Worm (Caenorhabditis elegans): ENCODE measurements around the gene dpy-31.
A peak's percentile ranks its signal among the peaks of the same experiment; 100 is the strongest.

dpy-31 gene

DNA sequence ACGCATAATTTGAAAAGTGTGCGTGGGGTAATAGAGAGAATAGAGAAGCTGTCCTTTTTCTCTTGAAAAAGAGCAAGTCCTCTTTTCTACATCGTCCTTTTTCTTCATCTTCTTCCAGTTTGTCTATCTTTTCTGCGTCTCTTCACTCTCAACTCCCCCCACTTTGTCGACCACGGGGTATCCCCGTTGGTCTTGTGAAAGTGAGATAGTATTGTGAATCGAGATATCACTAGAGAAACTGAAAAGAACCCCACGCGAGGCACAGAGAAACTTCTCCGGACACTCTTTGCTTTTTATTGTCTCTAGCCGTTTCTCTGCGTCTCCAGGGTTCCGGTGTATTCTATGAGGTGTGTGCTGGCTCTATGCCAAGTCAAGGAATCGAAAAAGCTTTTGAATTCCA, 46.4 kb upstream of the dpy-31 start (continued):
- peak; percentile 97 for TF ChIP-seq snu-23 (GFP tag; optimal IDR thresholded peaks at IDR 0.05)
- TF ChIP-seq nhr-19 (GFP tag; conservative IDR thresholded peaks at IDR 0.05), result peak; percentile 93
- TF ChIP-seq F16B12.6 (tag; optimal IDR thresholded peaks at IDR 0.05), result no peak
- no peak for TF ChIP-seq C34B4.2 (tag; optimal IDR thresholded peaks at IDR 0.05)
- peak; percentile 51 for TF ChIP-seq pqm-1 (tag; optimal IDR thresholded peaks at IDR 0.05)

DNA sequence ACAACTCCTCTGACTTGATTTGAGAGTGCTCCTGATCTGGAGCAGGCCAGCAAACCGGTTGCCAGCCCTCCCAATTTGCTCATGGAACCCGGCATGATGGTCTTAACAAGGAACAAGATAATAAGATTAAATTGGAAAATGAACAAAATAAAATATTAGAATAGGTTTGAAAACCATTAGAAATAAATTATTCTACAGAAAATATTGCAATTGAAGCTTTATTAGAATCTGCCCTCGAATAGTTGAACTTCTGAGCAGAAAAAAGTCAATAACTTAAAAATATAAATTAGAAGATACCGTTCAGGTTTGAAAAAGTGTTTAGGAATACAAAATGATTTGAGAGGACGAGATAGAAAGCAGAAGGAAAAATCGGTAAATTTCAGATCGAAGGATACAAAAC, 43.3 kb upstream of the dpy-31 start, which contains the start of gene nuo-4:
Gene nuo-4 (minus strand): TSS at position 101 of the 400 bp plus-strand sequence.
- TF ChIP-seq nhr-47 (tag; optimal IDR thresholded peaks at IDR 0.05) (no peak), nhr-85 (tag) (no peak), F16B12.6 (tag; optimal IDR thresholded peaks at IDR 0.05) (no peak), elt-2 (tag; optimal IDR thresholded peaks at IDR 0.05) (no peak), C16A3.4 (tag; optimal IDR thresholded peaks at IDR 0.05) (no peak), ztf-11 (tag; optimal IDR thresholded peaks at IDR 0.05) (no peak)

DNA sequence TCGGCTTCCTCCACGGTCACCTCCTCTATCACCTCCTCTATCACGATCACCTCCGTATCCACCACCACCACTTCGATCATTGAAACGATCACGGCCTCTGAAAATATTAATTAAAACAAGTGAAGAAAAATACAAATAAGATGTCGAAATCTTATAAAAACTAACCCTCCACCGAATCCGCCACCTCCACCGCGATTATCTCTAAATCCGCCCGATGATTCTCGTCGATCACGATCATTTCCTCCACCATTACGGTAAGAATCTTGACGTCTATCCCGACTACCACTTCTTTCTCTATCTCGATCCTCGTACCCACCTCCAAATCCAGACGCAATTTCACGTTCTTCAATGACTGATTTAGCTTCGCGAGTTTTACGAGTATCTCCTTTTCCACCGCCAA, 42.8 kb upstream of the dpy-31 start:
- TF ChIP-seq nhr-12 (tag; optimal IDR thresholded peaks at IDR 0.05) (no peak), isw-1 (GFP tag; IDR thresholded peaks at IDR 0.05) (no peak), nhr-77 (tag; optimal IDR thresholded peaks at IDR 0.05) (no peak), ztf-4 (tag; optimal IDR thresholded peaks at IDR 0.05) (no peak), dpl-1 (GFP tag; optimal IDR thresholded peaks at IDR 0.05) (no peak), grh-1 (GFP tag; IDR thresholded peaks at IDR 0.05) (no peak), hlh-4 (tag; optimal IDR thresholded peaks at IDR 0.05) (no peak), egl-27 (tag; optimal IDR thresholded peaks at IDR 0.05) (no peak)

DNA sequence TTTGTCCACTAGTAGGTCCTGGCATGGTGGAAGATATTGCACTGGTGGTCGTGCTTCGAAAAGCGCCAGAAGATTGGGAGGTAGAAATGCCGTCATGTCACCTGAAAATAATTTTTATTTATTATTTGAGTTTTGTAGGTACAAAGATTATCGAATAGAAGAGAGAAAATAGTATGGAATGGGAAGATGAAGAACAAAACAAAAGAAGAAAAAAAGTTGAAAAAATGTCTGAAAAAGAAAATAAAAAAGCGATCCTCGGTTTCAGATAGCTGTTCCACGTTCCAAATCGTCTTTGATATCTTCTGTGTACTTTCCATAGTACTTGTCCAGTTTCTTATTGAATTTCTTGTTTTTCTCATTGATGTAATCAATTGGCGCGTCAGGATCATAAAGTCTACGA, 41.0 kb upstream of the dpy-31 start, which contains the start of gene rnp-7:
Gene rnp-7 (minus strand): TSS at position 101 of the 400 bp plus-strand sequence.
- no peak for TF ChIP-seq ztf-11 (tag; optimal IDR thresholded peaks at IDR 0.05)
- no peak for TF ChIP-seq efl-1 (optimal IDR thresholded peaks at IDR 0.05)
- TF ChIP-seq efl-1 (GFP tag; optimal IDR thresholded peaks at IDR 0.05 in 1 of 2), result peak in 1 of 2 experiments; percentile 59

DNA sequence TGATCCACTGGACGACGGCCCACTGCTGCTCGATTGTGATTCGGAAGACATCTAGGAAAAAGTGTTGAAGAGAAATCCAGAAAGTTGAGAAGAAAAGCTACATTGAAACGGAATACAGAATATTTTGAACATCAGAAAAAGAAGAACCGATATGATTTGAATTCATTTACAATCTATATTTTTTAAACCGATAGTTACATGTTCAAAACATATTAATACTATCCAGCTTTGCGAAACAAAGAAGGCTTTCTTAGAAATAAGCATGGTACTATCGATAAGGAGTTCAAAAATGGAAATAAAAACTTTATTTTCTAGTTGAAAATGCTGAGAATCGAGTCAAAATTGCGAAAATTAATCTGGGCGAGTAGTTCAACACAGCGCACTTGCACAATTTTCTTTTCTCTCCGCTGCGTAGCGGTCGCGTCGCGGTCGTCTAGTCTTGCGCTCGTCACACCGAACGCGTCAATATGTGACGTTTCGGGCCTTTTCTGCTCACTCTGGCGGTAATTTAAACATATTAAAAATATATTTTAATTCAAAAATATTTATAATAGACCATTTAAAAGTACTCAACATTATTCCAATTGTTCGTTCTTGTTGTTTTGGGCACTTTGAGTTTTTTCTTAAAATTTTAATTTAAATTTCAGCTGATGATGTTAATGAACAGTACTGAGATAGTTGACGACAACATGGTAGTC, 39.8 kb upstream of the dpy-31 start, which contains the start of the genes syf-2 and K04G7.1:
Gene syf-2 (minus strand): TSS at position 51 of the 698 bp plus-strand sequence.
Gene K04G7.1 (plus strand): TSS at position 648 of the 698 bp plus-strand sequence.
- TF ChIP-seq isw-1 (GFP tag; IDR thresholded peaks at IDR 0.05), result peak; percentile 90
- no peak for TF ChIP-seq hlh-4 (tag; optimal IDR thresholded peaks at IDR 0.05)
- TF ChIP-seq dsc-1 (tag; optimal IDR thresholded peaks at IDR 0.05), result peak; percentile 80
- TF ChIP-seq tlp-1 (tag; optimal IDR thresholded peaks at IDR 0.05), result no peak
- no peak for TF ChIP-seq sptf-1 (tag; optimal IDR thresholded peaks at IDR 0.05)
- TF ChIP-seq nhr-47 (tag; optimal IDR thresholded peaks at IDR 0.05), result peak; percentile 90
- TF ChIP-seq unc-86 (tag; optimal IDR thresholded peaks at IDR 0.05), result peak; percentile 85
- peak; percentile 64 for TF ChIP-seq C04F5.9 (tag; optimal IDR thresholded peaks at IDR 0.05)
- peak; percentile 100 for TF ChIP-seq lin-13 (GFP tag; optimal IDR thresholded peaks at IDR 0.05)
- peak; percentile 89 for TF ChIP-seq nhr-77 (tag; optimal IDR thresholded peaks at IDR 0.05)
- peak; percentile 20 for TF ChIP-seq zag-1 (tag; optimal IDR thresholded peaks at IDR 0.05)
- TF ChIP-seq alr-1 (tag; optimal IDR thresholded peaks at IDR 0.05; ENCODE audit: borderline replicate concordance), result no peak
- no peak for TF ChIP-seq ets-5 (GFP tag; IDR thresholded peaks at IDR 0.05)
- TF ChIP-seq ztf-11 (tag; optimal IDR thresholded peaks at IDR 0.05), result peak in 1 of 2 experiments; percentile 57
- peak; percentile 45 for TF ChIP-seq elt-2 (tag; optimal IDR thresholded peaks at IDR 0.05)
- TF ChIP-seq hpl-2 (GFP tag; optimal IDR thresholded peaks at IDR 0.05), result peak; percentile 52
- TF ChIP-seq ama-1 (optimal IDR thresholded peaks at IDR 0.05), result peak; percentile 56
- TF ChIP-seq nhr-85 (tag), result peak; percentile 97
- TF ChIP-seq nhr-19 (GFP tag; conservative IDR thresholded peaks at IDR 0.05), result peak; percentile 90
- peak; percentile 85 for TF ChIP-seq egl-13 (tag; optimal IDR thresholded peaks at IDR 0.05)
- TF ChIP-seq irx-1 (tag; optimal IDR thresholded peaks at IDR 0.05), result peak; percentile 70
- TF ChIP-seq egl-27 (tag; optimal IDR thresholded peaks at IDR 0.05), result peak; percentile 78 to 87
- peak; percentile 72; the same call in 1 of the 2 replicates for TF ChIP-seq ceh-88 (GFP tag; IDR thresholded peaks at IDR 0.05)
- TF ChIP-seq mef-2 (tag; optimal IDR thresholded peaks at IDR 0.05), result peak; percentile 62
- no peak for TF ChIP-seq nhr-84 (tag; optimal IDR thresholded peaks at IDR 0.05)
- peak; percentile 70 for TF ChIP-seq nhr-11 (tag; optimal IDR thresholded peaks at IDR 0.05)
- no peak for TF ChIP-seq unc-62 (GFP tag; optimal IDR thresholded peaks at IDR 0.05)
- peak in 3 of 6 experiments; percentile 58 to 89 (median 59) for TF ChIP-seq elt-3 (tag; optimal IDR thresholded peaks at IDR 0.05)
- TF ChIP-seq lir-3 (tag; optimal IDR thresholded peaks at IDR 0.05; ENCODE audit: poor library complexity), result peak; percentile 62
- TF ChIP-seq ceh-8 (GFP tag; optimal IDR thresholded peaks at IDR 0.05), result peak; percentile 46
- peak; percentile 95 for TF ChIP-seq lin-14 (GFP tag; optimal IDR thresholded peaks at IDR 0.05)
- peak; percentile 82 for TF ChIP-seq snpc-4 (tag; optimal IDR thresholded peaks at IDR 0.05)

Data from whole organism, L1 larva.